Worm (Caenorhabditis elegans): Measurements from ENCODE around the gene brap-2.

brap-2 gene

DNA sequence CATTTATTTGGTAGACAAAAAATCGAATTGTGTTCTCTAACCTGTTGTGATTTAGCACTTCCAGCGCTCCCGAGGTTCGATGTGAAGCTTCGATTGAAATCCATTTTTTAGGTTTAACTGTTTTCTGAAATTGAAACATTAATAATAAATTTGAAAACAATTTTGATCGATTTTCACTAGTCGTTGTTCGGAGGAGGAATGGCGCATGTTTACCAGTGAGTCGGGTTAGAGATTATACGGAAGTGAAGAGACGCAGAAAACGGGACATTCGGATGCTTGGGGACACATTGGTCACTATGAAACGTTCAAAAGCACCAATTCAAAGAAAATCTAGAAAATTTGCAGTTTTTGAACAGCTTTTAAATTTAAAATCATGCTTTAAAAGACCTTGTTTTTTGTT lies 5.8 kb upstream of the brap-2 start, which contains the start of gene fbxl-3:
TSS of gene fbxl-3 (minus strand) at position 124 of the 400 bp plus-strand sequence.
- no peak for TF ChIP-seq T22C8.4 (GFP tag; IDR thresholded peaks at IDR 0.05)
- no peak for TF ChIP-seq med-1 (GFP tag; optimal IDR thresholded peaks at IDR 0.05; ENCODE audit: insufficient read depth)
- no peak for TF ChIP-seq ztf-29 (GFP tag; IDR thresholded peaks at IDR 0.05)
- no peak for TF ChIP-seq klf-2 (GFP tag; conservative IDR thresholded peaks at IDR 0.05)
- no peak for TF ChIP-seq ztf-23 (GFP tag; IDR thresholded peaks at IDR 0.05)
- TF ChIP-seq ref-1 (GFP tag; conservative IDR thresholded peaks at IDR 0.05), result no peak
- TF ChIP-seq cog-1 (tag; optimal IDR thresholded peaks at IDR 0.05), result no peak
- TF ChIP-seq tab-1 (GFP tag; IDR thresholded peaks at IDR 0.05), result no peak
- no peak for TF ChIP-seq flt-1 (GFP tag; IDR thresholded peaks at IDR 0.05)

DNA sequence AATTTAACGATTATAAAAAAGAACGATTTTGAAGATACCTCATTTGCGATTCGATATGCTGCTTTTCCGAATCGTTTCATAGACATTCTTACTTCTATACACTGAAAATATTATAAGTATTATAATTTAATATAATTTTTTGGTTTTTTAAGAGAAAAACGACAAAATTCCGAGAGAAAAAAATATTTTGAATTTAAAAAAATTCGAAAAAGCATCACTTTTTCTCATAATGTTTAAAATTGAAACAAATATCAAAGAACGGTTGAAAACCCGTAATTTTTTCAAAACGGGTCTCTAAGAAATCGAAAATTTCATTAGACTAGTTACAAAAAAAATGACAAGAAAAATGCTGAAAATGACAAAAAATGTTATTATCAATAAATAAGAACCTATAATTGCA lies 2.6 kb upstream of the brap-2 start, which contains the start of gene pink-1:
TSS of gene pink-1 (minus strand) at position 101 of the 400 bp plus-strand sequence.
- no peak for TF ChIP-seq ztf-29 (GFP tag; IDR thresholded peaks at IDR 0.05)
- TF ChIP-seq cog-1 (tag; optimal IDR thresholded peaks at IDR 0.05), result no peak
- no peak for TF ChIP-seq T22C8.4 (GFP tag; IDR thresholded peaks at IDR 0.05)
- TF ChIP-seq flt-1 (GFP tag; IDR thresholded peaks at IDR 0.05), result no peak
- no peak for TF ChIP-seq ztf-23 (GFP tag; IDR thresholded peaks at IDR 0.05)
- no peak for TF ChIP-seq klf-2 (GFP tag; conservative IDR thresholded peaks at IDR 0.05)
- TF ChIP-seq ref-1 (GFP tag; conservative IDR thresholded peaks at IDR 0.05), result no peak
- TF ChIP-seq tab-1 (GFP tag; IDR thresholded peaks at IDR 0.05), result no peak
- TF ChIP-seq med-1 (GFP tag; optimal IDR thresholded peaks at IDR 0.05; ENCODE audit: insufficient read depth), result no peak

DNA sequence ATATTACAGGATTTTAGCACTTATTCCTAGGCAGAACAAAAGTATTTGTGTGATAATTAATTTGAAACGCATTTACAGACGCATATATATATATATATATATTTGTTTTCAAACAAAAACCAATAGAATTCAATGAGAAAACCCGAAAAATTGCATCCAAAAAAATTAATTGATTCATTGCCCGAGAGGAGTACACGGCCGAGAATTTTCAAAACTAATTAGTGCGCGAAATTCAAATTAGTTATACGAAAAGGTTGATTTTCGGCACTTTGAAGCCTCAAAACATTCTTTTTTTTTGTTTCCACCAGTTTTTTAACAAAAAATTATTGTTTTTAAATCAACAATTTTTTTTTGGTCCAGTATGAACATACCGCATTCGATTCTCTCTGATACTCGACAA lies 1.5 kb downstream of the brap-2 start:
- TF ChIP-seq ref-1 (GFP tag; conservative IDR thresholded peaks at IDR 0.05) (no peak), ztf-23 (GFP tag; IDR thresholded peaks at IDR 0.05) (no peak), med-1 (GFP tag; optimal IDR thresholded peaks at IDR 0.05; ENCODE audit: insufficient read depth) (no peak), tab-1 (GFP tag; IDR thresholded peaks at IDR 0.05) (no peak), flt-1 (GFP tag; IDR thresholded peaks at IDR 0.05) (no peak), klf-2 (GFP tag; conservative IDR thresholded peaks at IDR 0.05) (no peak), cog-1 (tag; optimal IDR thresholded peaks at IDR 0.05) (no peak), ztf-29 (GFP tag; IDR thresholded peaks at IDR 0.05) (no peak), T22C8.4 (GFP tag; IDR thresholded peaks at IDR 0.05) (no peak)

DNA sequence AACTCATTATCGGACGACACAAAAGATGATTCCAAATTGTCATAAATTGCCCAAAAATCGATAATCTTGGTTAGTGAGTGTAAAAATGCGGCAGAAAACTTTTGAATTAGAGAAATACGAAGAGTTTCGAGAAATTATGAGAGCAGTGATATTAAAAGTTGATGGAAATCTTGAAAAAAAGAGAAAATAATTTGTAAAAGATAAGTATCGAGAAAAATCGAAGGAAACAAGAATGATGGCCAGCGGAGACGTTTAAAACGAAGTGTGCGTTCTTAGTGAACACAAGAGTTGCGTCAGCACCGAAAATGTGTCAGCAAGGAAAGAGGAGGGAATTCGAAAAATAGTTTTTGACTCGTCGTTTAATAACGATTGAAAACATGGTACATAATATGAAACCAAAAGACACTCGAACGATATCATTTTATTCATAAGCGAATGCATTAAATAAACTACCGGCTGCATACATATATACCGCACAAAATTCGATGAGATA lies 3.1 kb downstream of the brap-2 start, which contains the start of gene ndx-6:
TSS of gene ndx-6 (minus strand) at position 51 of the 493 bp plus-strand sequence.
- TF ChIP-seq ztf-29 (GFP tag; IDR thresholded peaks at IDR 0.05) (no peak), klf-2 (GFP tag; conservative IDR thresholded peaks at IDR 0.05) (no peak), cog-1 (tag; optimal IDR thresholded peaks at IDR 0.05) (peak; percentile 46), tab-1 (GFP tag; IDR thresholded peaks at IDR 0.05) (0 out of 2 replicates have a peak, but pooled peaks have one; percentile 39), ztf-23 (GFP tag; IDR thresholded peaks at IDR 0.05) (peak; percentile 73), med-1 (GFP tag; optimal IDR thresholded peaks at IDR 0.05; ENCODE audit: insufficient read depth) (no peak), T22C8.4 (GFP tag; IDR thresholded peaks at IDR 0.05) (0 out of 2 replicates have a peak, but pooled peaks have one; percentile 10), ref-1 (GFP tag; conservative IDR thresholded peaks at IDR 0.05) (no peak), flt-1 (GFP tag; IDR thresholded peaks at IDR 0.05) (peak; percentile 83)

DNA sequence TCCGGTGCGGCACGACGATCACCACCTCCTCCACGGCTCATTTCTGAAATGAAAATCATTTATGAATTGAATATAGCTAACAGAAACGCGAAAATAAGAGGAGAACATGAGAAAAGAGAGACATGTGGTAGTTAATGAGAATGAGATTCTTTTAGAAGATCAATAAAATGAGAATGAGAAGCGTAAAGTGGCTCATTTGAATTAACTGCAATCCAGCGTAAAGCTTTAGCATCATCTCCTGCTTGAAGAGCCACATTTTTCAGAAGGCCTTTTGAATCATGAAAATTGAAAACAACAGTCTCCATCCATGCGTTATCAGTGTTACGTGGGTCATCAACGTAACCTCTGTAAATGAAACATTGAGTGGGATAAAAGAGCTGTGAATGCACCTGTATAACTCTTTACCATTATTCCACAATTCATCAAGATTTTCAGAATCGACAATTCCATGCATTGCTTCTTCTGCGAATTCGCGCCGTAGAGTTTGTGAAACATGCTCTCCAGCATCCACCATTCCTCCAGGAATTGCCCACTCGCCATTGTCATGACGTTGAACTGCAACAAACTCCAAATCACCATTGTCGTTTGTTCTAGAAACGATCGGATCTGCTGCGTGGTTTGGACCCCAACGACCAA lies 4.1 kb downstream of the brap-2 start, which contains the start of gene rsp-4:
TSS of gene rsp-4 (minus strand) at position 51 of the 636 bp plus-strand sequence.
- no peak for TF ChIP-seq cog-1 (tag; optimal IDR thresholded peaks at IDR 0.05)
- TF ChIP-seq ztf-23 (GFP tag; IDR thresholded peaks at IDR 0.05), result no peak
- no peak for TF ChIP-seq T22C8.4 (GFP tag; IDR thresholded peaks at IDR 0.05)
- no peak for TF ChIP-seq ref-1 (GFP tag; conservative IDR thresholded peaks at IDR 0.05)
- no peak for TF ChIP-seq flt-1 (GFP tag; IDR thresholded peaks at IDR 0.05)
- TF ChIP-seq tab-1 (GFP tag; IDR thresholded peaks at IDR 0.05), result no peak
- no peak for TF ChIP-seq klf-2 (GFP tag; conservative IDR thresholded peaks at IDR 0.05)
- no peak for TF ChIP-seq ztf-29 (GFP tag; IDR thresholded peaks at IDR 0.05)
- TF ChIP-seq med-1 (GFP tag; optimal IDR thresholded peaks at IDR 0.05; ENCODE audit: insufficient read depth), result no peak

DNA sequence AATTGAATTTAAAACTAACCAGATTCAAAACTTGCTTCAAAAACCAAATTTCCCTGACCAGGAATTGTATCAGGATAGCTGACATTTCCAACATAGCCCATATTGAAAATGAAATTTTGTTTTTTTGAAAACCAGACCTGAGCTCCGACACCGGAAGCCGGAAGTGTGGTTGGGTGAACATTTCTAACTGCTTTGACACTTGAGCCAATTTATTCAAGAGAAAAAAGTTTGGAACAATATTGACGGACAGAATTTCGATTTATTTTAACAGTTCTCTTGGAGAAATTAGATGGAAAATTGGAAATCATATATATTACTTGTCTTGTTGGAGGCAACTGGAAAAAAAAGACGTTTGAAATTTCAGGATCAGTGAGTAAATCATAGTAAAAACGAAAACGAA lies 5.8 kb downstream of the brap-2 start, which contains the start of gene ccpp-6:
TSS of gene ccpp-6 (minus strand) at position 101 of the 400 bp plus-strand sequence.
- TF ChIP-seq ref-1 (GFP tag; conservative IDR thresholded peaks at IDR 0.05) (no peak), cog-1 (tag; optimal IDR thresholded peaks at IDR 0.05) (no peak), klf-2 (GFP tag; conservative IDR thresholded peaks at IDR 0.05) (no peak), tab-1 (GFP tag; IDR thresholded peaks at IDR 0.05) (no peak), flt-1 (GFP tag; IDR thresholded peaks at IDR 0.05) (no peak), T22C8.4 (GFP tag; IDR thresholded peaks at IDR 0.05) (no peak), ztf-23 (GFP tag; IDR thresholded peaks at IDR 0.05) (no peak)

DNA sequence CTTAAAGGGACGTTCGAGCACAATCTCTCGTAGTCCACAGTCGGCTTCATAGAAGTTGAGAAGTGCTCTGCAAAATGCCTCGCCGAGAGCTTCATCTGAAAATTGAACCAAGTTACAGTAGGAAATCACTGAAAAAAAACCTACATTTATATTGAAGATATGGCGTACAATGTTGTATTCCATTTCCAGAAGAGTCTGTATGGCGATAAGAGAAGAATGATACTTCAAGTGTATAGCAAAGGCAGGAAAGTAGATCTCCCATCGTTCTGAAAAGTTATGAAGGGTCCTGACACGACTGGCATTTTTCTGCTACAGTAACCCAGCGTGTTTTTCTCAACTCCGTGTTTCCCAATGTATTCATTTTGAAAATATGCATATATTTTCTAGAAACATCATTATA lies 8.7 kb downstream of the brap-2 start:
- TF ChIP-seq ztf-23 (GFP tag; IDR thresholded peaks at IDR 0.05) (no peak), med-1 (GFP tag; optimal IDR thresholded peaks at IDR 0.05; ENCODE audit: insufficient read depth) (no peak), cog-1 (tag; optimal IDR thresholded peaks at IDR 0.05) (no peak), flt-1 (GFP tag; IDR thresholded peaks at IDR 0.05) (no peak), ztf-29 (GFP tag; IDR thresholded peaks at IDR 0.05) (no peak), klf-2 (GFP tag; conservative IDR thresholded peaks at IDR 0.05) (no peak), ref-1 (GFP tag; conservative IDR thresholded peaks at IDR 0.05) (no peak), tab-1 (GFP tag; IDR thresholded peaks at IDR 0.05) (no peak), T22C8.4 (GFP tag; IDR thresholded peaks at IDR 0.05) (no peak)

DNA sequence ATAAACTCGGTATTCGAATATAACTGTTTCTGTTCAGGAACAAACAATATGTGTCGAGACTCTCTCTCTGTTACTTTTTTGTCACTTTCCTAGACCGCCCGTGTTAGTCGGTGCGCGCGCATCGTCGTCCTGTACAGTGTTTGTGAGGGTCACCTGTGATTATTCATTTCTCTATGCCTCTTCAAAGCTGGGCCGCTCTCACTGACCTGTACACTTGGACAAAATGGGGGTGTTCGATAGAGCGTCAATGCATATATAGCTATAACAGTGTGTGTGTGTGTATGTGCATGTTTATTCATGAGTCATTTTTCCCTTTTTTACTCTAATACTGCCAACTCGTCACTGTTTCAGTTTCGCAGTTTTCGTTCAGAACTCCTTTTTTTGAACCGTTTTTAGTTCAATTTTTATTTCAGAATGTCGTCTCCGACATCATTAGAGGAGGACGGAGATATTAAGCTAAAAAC lies 13.3 kb downstream of the brap-2 start, which contains the start of gene pkc-3:
TSS of gene pkc-3 (plus strand) at position 414 of the 464 bp plus-strand sequence.
- peak; percentile 64; the same call in 1 of the 2 replicates for TF ChIP-seq flt-1 (GFP tag; IDR thresholded peaks at IDR 0.05)
- TF ChIP-seq T22C8.4 (GFP tag; IDR thresholded peaks at IDR 0.05), result no peak

DNA sequence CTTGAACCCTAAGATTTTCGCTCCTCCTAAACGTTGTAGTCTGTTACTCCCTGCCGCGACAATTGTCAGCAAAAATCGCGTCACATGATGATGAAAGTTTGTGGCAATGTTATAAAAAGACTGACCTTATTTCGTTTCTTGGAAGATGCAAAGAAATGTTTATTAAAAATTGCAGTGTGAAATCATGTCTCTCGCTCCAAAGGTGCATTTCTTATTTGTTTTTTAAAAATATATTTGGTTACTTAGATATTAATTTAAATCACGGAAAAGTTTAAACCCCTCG lies 14.8 kb downstream of the brap-2 start:
- no peak for TF ChIP-seq cog-1 (tag; optimal IDR thresholded peaks at IDR 0.05)
- TF ChIP-seq klf-2 (GFP tag; conservative IDR thresholded peaks at IDR 0.05), result no peak
- TF ChIP-seq tab-1 (GFP tag; IDR thresholded peaks at IDR 0.05), result no peak
- no peak for TF ChIP-seq T22C8.4 (GFP tag; IDR thresholded peaks at IDR 0.05)
